Worm (Caenorhabditis elegans): ENCODE measurements around the gene Y19D10B.8.
"Not testable (repeated sequence)": the region's sequence is repeated elsewhere in the genome, so short reads cannot be mapped to it uniquely, and the experiment has no call there.

DNA sequence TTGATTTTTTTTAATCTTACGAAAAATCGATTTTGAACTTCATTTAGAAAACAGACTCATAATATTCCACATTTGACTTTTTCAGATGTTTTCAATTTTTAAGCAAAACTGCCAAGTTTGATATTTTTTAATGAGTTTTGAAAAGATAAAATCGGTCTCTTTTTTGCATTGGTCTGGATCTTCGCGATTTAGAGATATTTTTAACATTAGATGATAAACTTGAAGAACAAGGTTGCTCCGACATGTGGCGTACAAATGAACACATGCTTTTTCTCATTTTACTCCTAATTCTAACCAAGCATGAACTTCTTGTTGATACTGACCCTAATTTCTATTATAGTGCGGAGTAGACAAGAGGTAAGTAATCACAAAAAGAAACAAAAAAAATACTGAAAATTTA lies 30.8 kb upstream of the Y19D10B.8 start, which contains the start of gene irld-32:
- TF ChIP-seq snpc-4 (tag; optimal IDR thresholded peaks at IDR 0.05); lin-13 (GFP tag; optimal IDR thresholded peaks at IDR 0.05); lin-15B (tag; optimal IDR thresholded peaks at IDR 0.05); gei-8 (GFP tag; optimal IDR thresholded peaks at IDR 0.05); ztf-11 (tag; optimal IDR thresholded peaks at IDR 0.05); Y105C5A.15 (GFP tag; IDR thresholded peaks at IDR 0.05): not testable (repeated sequence)

All from whole organism, L4 larva.